Worm (Caenorhabditis elegans): ENCODE results near the gene nspd-2.

- TF ChIP-seq dao-5 (tag; optimal IDR thresholded peaks at IDR 0.05) = no peak
- TF ChIP-seq him-1 (tag; optimal IDR thresholded peaks at IDR 0.05) = no peak
- no peak for TF ChIP-seq W03F9.2 (tag; optimal IDR thresholded peaks at IDR 0.05)
Measured at ce11 chrIV:9855712-9856111, 11.9 kb downstream of the nspd-2 start, which contains the start of gene K07F5.12.

All from whole organism, L4/young adult.